Worm (Caenorhabditis elegans) whole organism, late embryonic: ENCODE results near the gene him-6.

ENCODE experiments used
- C08G9.2 ChIP-seq: sonication (generic microtip); optimal IDR thresholded peaks from 2 replicates; lab custom pipeline; 2016; ENCODE audit warnings: mild to moderate bottlenecking, missing genetic modification characterization, moderate library complexity, missing compliant biosample characterization
- C38D4.7 ChIP-seq: fragments of 200-800 bp; sonication (Bioruptor generic); optimal IDR thresholded peaks from 2 replicates; lab custom pipeline; 2018; ENCODE audit warnings: mild to moderate bottlenecking, missing genetic modification characterization, moderate library complexity, missing compliant biosample characterization
- ahr-1 ChIP-seq: sonication (generic microtip); optimal IDR thresholded peaks from 2 replicates; lab custom pipeline; 2016; ENCODE audit warnings: missing genetic modification characterization, missing compliant biosample characterization
- ceh-18 ChIP-seq: sonication (generic microtip); optimal IDR thresholded peaks from 2 replicates; lab custom pipeline; 2016; ENCODE audit warnings: missing genetic modification characterization, missing compliant biosample characterization
- ceh-24 ChIP-seq: sonication (generic microtip); optimal IDR thresholded peaks from 2 replicates; lab custom pipeline; 2016; ENCODE audit warnings: mild to moderate bottlenecking, missing genetic modification characterization, missing compliant biosample characterization
- ceh-34 ChIP-seq: sonication (generic microtip); optimal IDR thresholded peaks from 2 replicates; lab custom pipeline; 2016; ENCODE audit warnings: mild to moderate bottlenecking, missing genetic modification characterization, missing compliant biosample characterization
- ceh-45 ChIP-seq: fragments of 200-800 bp; sonication (Bioruptor generic); IDR thresholded peaks from 2 replicates; pipeline ENCODE4 v1.3.6; 2022; ENCODE audit warnings: missing genetic modification reagents, missing genetic modification characterization, missing compliant biosample characterization
- ceh-48 ChIP-seq: sonication (generic microtip); optimal IDR thresholded peaks from 2 replicates; lab custom pipeline; 2016; ENCODE audit warnings: missing genetic modification characterization, inconsistent platforms, missing compliant biosample characterization
- ceh-9 ChIP-seq: sonication (generic microtip); optimal IDR thresholded peaks from 2 replicates; lab custom pipeline; 2016; ENCODE audit warnings: mild to moderate bottlenecking, missing genetic modification characterization, inconsistent platforms, missing compliant biosample characterization
- che-1 ChIP-seq: sonication (generic microtip); optimal IDR thresholded peaks from 2 replicates; lab custom pipeline; 2016; ENCODE audit warnings: mild to moderate bottlenecking, missing genetic modification characterization, missing compliant biosample characterization
- elt-2 ChIP-seq: sonication (generic microtip); optimal IDR thresholded peaks from 2 replicates; lab custom pipeline; 2016; ENCODE audit warnings: missing genetic modification reagents, missing genetic modification characterization, missing compliant biosample characterization
- elt-4 ChIP-seq: sonication (generic microtip); optimal IDR thresholded peaks from 2 replicates; lab custom pipeline; 2016; ENCODE audit warnings: missing genetic modification characterization, missing compliant biosample characterization
- ets-4 ChIP-seq: sonication (generic microtip); optimal IDR thresholded peaks from 2 replicates; lab custom pipeline; 2016; ENCODE audit warnings: missing genetic modification characterization, missing compliant biosample characterization
- eyg-1 ChIP-seq: sonication (generic microtip); optimal IDR thresholded peaks from 2 replicates; lab custom pipeline; 2016; ENCODE audit warnings: missing genotype, missing genetic modification characterization, missing compliant biosample characterization
- fax-1 ChIP-seq: sonication (generic microtip); optimal IDR thresholded peaks from 2 replicates; lab custom pipeline; 2016; ENCODE audit warnings: missing genotype, missing genetic modification characterization, missing compliant biosample characterization
- gmeb-2 ChIP-seq: sonication (generic microtip); optimal IDR thresholded peaks from 2 replicates; lab custom pipeline; 2016; ENCODE audit warnings: missing genetic modification characterization, inconsistent platforms, missing compliant biosample characterization
- hlh-13 ChIP-seq: fragments of 200-800 bp; sonication (Bioruptor generic); optimal IDR thresholded peaks from 2 replicates; lab custom pipeline; 2018; ENCODE audit warnings: mild to moderate bottlenecking, missing genetic modification characterization, missing compliant biosample characterization
- hlh-15 ChIP-seq: sonication (generic microtip); optimal IDR thresholded peaks from 2 replicates; lab custom pipeline; 2016; ENCODE audit warnings: missing genetic modification characterization, missing compliant biosample characterization
- hlh-8 ChIP-seq: sonication (generic microtip); optimal IDR thresholded peaks from 2 replicates; lab custom pipeline; 2016; ENCODE audit warnings: missing genotype, missing genetic modification characterization, missing compliant biosample characterization
- lim-6 ChIP-seq: sonication (generic microtip); optimal IDR thresholded peaks from 2 replicates; lab custom pipeline; 2016; ENCODE audit warnings: missing genetic modification characterization, missing compliant biosample characterization
- lin-11 ChIP-seq: fragments of 200-800 bp; sonication (Bioruptor generic); optimal IDR thresholded peaks from 2 replicates; lab custom pipeline; 2018; ENCODE audit warnings: mild to moderate bottlenecking, missing genetic modification characterization, missing compliant biosample characterization
- madf-2 ChIP-seq: sonication (generic microtip); optimal IDR thresholded peaks from 2 replicates; lab custom pipeline; 2017; ENCODE audit warnings: missing genetic modification characterization, missing compliant biosample characterization
- pag-3 ChIP-seq: sonication (generic microtip); optimal IDR thresholded peaks from 2 replicates; lab custom pipeline; 2016; ENCODE audit warnings: missing compliant biosample characterization, missing genetic modification characterization, borderline replicate concordance
- pax-1 ChIP-seq: fragments of 150-350 bp; optimal IDR thresholded peaks from 2 replicates; lab custom pipeline; 2014; ENCODE audit warnings: missing biosample characterization, missing genetic modification characterization
- pha-2 ChIP-seq: sonication (generic microtip); optimal IDR thresholded peaks from 2 replicates; lab custom pipeline; 2017; ENCODE audit warnings: mild to moderate bottlenecking, missing genetic modification characterization, missing compliant biosample characterization
- pqm-1 ChIP-seq: sonication (generic microtip); optimal IDR thresholded peaks from 2 replicates; lab custom pipeline; 2016; ENCODE audit warnings: missing genetic modification characterization, missing compliant biosample characterization
- pros-1 ChIP-seq: fragments of 150-350 bp; optimal IDR thresholded peaks from 2 replicates; lab custom pipeline; 2014; ENCODE audit warnings: missing biosample characterization, missing genetic modification reagents, missing genetic modification characterization
- ref-2 ChIP-seq: sonication (generic microtip); optimal IDR thresholded peaks from 2 replicates; lab custom pipeline; 2016; ENCODE audit warnings: missing genetic modification characterization, missing compliant biosample characterization
- rnt-1 ChIP-seq: sonication (generic microtip); optimal IDR thresholded peaks from 2 replicates; lab custom pipeline; 2016; ENCODE audit warnings: missing genetic modification characterization, missing compliant biosample characterization
- sdc-2 ChIP-seq: sonication (generic microtip); optimal IDR thresholded peaks from 2 replicates; lab custom pipeline; 2016; ENCODE audit warnings: missing genotype, missing genetic modification characterization, missing compliant biosample characterization
- syd-9 ChIP-seq: sonication (generic microtip); optimal IDR thresholded peaks from 2 replicates; lab custom pipeline; 2016; ENCODE audit warnings: mild to moderate bottlenecking, missing genetic modification characterization, moderate library complexity, missing compliant biosample characterization
- tbx-7 ChIP-seq: sonication (generic microtip); optimal IDR thresholded peaks from 2 replicates; lab custom pipeline; 2016; ENCODE audit warnings: missing genotype, missing genetic modification characterization, missing compliant biosample characterization
- unc-3 ChIP-seq, 2 experiments: fragments of 200-800 bp in 1 of 2; sonication (Bioruptor generic) in 1 of 2; sonication (generic microtip) in 1 of 2; conservative IDR thresholded peaks in 1 of 2; optimal IDR thresholded peaks in 1 of 2; 2 replicates each; pipeline versions ENCODE4 v1.3.6 to Lab custom; 2016 to 2022; ENCODE audit warnings: missing compliant biosample characterization in 2 of 2, missing genetic modification characterization in 2 of 2, missing genetic modification reagents in 1 of 2
- unc-86 ChIP-seq: sonication (generic microtip); optimal IDR thresholded peaks from 2 replicates; lab custom pipeline; 2016; ENCODE audit warnings: missing genetic modification characterization, missing compliant biosample characterization
- zip-5 ChIP-seq: sonication (generic microtip); optimal IDR thresholded peaks from 2 replicates; lab custom pipeline; 2016; ENCODE audit warnings: missing genetic modification characterization, missing compliant biosample characterization
- ztf-16 ChIP-seq: sonication (generic microtip); optimal IDR thresholded peaks from 2 replicates; lab custom pipeline; 2017; ENCODE audit warnings: missing genetic modification characterization, missing compliant biosample characterization

Gene him-6

DNA sequence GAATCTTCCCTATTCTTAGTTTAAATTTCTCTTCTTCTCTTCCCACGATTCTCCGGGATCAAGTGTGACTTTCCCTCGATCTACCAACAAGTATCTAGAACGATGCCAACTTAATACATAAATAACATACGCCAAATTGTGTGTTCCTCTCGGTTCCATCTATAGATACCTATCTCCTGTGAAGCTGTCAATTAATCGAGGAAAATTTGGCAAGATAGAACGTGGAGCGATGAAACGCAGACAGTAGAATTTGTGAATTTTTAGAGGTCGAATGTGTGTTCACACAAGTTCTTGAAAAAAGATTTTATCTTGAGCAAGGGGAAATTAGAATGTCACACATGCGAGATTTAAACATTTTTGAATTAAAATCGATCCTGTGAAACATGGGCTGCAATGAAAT lies 40.9 kb downstream of the him-6 start:
- TF ChIP-seq C08G9.2 (tag; lab: Kevin White, UChicago), result no peak
- no peak for TF ChIP-seq sdc-2 (tag; lab: Kevin White, UChicago)
- TF ChIP-seq pros-1, result no peak
- TF ChIP-seq ceh-9 (tag; lab: Kevin White, UChicago), result no peak
- no peak for TF ChIP-seq hlh-8 (tag; lab: Kevin White, UChicago)
- no peak for TF ChIP-seq ztf-16 (tag; lab: Kevin White, UChicago)
- no peak for TF ChIP-seq ref-2 (tag; lab: Kevin White, UChicago)
- no peak for TF ChIP-seq gmeb-2 (tag; lab: Kevin White, UChicago)
- TF ChIP-seq ceh-18 (tag; lab: Kevin White, UChicago), result no peak
- TF ChIP-seq zip-5 (tag; lab: Kevin White, UChicago), result no peak
- TF ChIP-seq ceh-48, result no peak
- no peak for TF ChIP-seq tbx-7 (tag; lab: Kevin White, UChicago)
- TF ChIP-seq ahr-1, result no peak
- TF ChIP-seq ceh-34 (tag; lab: Kevin White, UChicago), result no peak
- no peak for TF ChIP-seq fax-1 (tag; lab: Kevin White, UChicago)

DNA sequence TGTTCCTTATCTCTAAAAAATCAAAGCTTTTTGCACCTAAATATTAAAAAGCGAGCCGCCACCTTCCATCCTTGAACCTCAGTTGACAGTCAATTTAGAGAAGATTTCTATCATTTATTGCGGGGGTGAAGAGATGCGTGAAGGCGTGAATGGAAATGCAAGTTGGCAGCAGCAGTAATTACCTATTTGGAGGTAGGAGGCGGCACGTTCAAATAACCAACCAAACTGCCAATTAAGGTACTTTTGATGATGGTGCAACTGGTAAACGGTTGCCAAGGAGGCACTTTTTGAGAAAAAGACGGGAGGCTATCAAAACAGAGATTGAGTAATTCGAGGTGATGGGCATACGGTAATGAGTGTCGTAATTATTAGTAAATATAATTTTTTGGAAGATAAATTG lies 45.8 kb downstream of the him-6 start:
- TF ChIP-seq elt-4 (tag; lab: Kevin White, UChicago) (no peak), che-1 (no peak), tbx-7 (tag; lab: Kevin White, UChicago) (no peak), madf-2 (tag; lab: Kevin White, UChicago) (no peak), ceh-34 (tag; lab: Kevin White, UChicago) (no peak), hlh-13 (GFP tag; lab: Kevin White, UChicago) (no peak), lin-11 (tag; lab: Kevin White, UChicago) (no peak), lim-6 (tag; lab: Kevin White, UChicago) (no peak), C38D4.7 (GFP tag; lab: Kevin White, UChicago) (no peak), ceh-45 (GFP tag; lab: Robert Waterston, UW) (no peak), hlh-15 (tag; lab: Kevin White, UChicago) (no peak), unc-3 (GFP tag; conservative IDR thresholded peaks at IDR 0.05; lab: Robert Waterston, UW) (no peak), unc-3 (tag; optimal IDR thresholded peaks at IDR 0.05; lab: Kevin White, UChicago) (no peak), pag-3 (tag; lab: Kevin White, UChicago) (no peak), elt-2 (tag; lab: Kevin White, UChicago) (no peak), pqm-1 (no peak), unc-86 (tag; lab: Kevin White, UChicago) (no peak), hlh-8 (tag; lab: Kevin White, UChicago) (no peak)

DNA sequence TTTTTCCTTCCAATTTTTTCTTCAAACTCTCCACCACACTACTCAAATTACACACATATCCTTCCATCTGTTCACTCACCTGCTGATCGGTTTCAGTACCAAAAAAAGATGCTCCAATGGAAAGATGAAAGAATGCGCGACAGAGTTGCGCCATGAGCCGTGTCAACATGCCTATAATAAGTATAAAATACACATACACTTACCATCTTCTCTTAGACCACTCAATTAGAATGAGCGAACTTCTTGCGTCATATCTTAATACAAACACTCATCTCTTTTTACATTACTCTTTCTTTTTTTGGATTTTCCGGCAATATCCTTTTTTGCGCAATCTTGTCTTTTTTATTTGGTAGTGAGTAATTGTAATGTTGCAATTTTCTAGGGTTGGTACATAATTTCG lies 47.1 kb downstream of the him-6 start:
- TF ChIP-seq pag-3 (tag; lab: Kevin White, UChicago), result no peak
- TF ChIP-seq ceh-18 (tag; lab: Kevin White, UChicago), result no peak
- TF ChIP-seq eyg-1 (tag; lab: Kevin White, UChicago), result no peak
- TF ChIP-seq ceh-24 (tag; lab: Kevin White, UChicago), result no peak
- no peak for TF ChIP-seq C38D4.7 (GFP tag; lab: Kevin White, UChicago)
- no peak for TF ChIP-seq ets-4
- TF ChIP-seq rnt-1 (tag; lab: Kevin White, UChicago), result no peak
- no peak for TF ChIP-seq pha-2
- TF ChIP-seq ahr-1, result no peak

DNA sequence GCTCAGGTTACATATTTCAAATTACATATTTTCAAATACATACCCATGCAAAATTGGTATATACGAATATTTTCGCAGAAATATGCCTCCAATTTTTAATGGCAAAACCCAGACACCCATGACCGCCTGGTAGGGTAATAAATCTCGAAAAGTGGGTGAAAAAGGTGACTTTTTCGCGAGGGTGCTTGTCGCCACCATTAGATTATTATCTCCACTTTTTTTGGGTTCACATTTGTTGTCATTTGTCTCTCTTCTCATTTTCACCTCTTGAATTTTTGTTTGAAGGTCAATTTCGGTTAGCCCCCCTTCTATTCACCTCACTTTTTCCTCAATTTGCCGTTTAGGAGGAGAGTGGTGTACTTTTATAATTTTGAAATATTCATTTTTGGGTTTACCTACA lies 49.7 kb downstream of the him-6 start:
- TF ChIP-seq C08G9.2 (tag; lab: Kevin White, UChicago), result no peak
- TF ChIP-seq tbx-7 (tag; lab: Kevin White, UChicago), result no peak
- TF ChIP-seq syd-9, result no peak
- TF ChIP-seq ref-2 (tag; lab: Kevin White, UChicago), result no peak
- no peak for TF ChIP-seq gmeb-2 (tag; lab: Kevin White, UChicago)
- no peak for TF ChIP-seq pax-1 (tag; lab: Kevin White, UChicago)
